Fruit fly (Drosophila melanogaster) ovary, adult (tissue): ENCODE results near the gene CG9192.

Experiments used
- CG17801 ChIP-seq: fragments of 200-800 bp; optimal IDR thresholded peaks from 2 replicates; lab custom pipeline; 2019; ENCODE audit warnings: missing biosample characterization, mild to moderate bottlenecking, missing genetic modification characterization, moderate library complexity; ENCODE audit not compliant: partially characterized antibody

The CG9192 gene

DNA sequence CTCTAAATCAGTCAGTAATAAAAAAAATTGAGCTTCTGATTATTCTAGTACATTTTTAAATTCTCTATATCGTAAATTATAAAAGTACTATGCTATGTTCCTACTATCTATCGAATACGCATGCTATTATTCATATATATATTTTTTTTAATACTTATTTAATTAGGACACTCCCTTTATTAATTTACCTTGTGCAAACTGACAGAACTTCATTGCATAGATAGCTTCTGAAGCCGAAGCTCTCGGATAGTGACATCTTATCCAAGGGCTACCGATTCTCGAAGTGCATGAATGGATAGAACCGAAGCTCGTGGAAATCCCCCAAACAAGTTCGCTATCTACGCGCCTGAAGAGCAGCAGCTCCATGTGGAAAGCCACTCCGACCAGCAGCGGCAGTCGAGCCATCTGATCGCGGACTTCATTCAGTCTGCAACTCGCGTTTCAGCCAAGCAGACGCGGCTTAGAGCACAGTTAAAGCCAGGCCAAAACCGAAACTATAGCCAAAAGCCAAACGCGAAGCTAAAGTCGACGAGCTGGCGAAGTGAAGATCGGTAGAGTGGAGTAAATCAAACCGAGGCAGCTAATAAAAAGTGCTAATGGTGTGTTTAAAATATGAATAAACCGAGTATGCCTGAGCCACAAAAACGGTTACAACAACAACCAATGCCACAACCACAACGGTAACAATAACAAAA lies 37.6 kb downstream of the CG9192 start, which contains the start of gene mwh:
Gene mwh (plus strand): TSS at position 430 of the 695 bp plus-strand sequence.
- no peak for TF ChIP-seq CG17801 (GFP tag; lab: Kevin White, UChicago)

DNA sequence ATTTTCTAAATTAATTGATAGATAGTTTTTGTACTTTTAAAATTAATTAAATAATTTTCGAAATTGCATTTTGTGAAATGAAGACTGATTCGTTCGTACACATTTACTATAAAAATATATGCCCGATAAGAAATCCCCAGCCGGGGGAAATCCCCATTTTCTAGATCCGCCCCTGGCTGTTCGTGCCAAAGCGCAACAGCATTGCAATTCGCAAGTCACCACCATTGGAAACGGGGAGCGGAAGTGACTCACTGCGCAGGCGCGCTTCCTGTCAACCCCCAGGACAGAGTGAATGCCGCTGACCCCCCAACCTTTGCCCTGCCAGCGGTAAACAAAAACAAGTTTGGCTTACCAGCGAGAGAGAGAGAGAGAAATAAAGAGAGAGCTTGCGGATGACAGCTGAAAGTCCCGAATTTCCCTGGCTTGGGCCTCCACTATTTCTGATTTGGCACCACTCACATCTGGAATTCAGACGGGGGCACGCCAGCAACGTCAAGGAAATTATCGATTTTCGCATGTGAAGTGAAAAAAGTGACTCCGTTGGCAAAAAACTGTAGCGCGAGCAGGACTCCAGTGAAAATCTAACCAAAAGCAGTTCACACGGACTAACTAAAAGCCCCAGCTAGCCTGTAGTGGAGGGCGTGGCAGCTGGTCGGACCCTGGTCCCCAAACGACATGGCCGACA lies 42.1 kb downstream of the CG9192 start, which contains the start of gene Aplip1:
Gene Aplip1 (plus strand): TSS at position 450 of the 685 bp plus-strand sequence.
- TF ChIP-seq CG17801 (GFP tag; lab: Kevin White, UChicago), result no peak

DNA sequence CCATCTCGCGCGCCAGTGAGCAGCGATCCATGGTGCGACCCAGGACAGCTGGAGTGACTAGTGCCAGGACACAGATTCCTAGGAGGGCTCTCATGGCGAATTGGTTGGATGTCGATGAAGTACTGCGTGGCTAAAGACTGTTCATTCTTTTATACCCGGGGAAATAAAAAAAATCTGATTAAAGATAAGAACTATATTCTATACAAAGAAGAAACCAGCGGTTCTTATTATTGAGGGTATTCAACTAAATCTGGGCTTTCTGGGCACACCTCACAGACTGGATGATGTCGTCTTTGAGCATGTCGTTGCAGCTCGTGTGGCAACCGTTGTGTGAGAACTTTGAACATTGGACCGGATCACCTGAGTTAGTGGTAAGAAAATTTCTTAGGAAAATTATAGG lies 42.9 kb downstream of the CG9192 start, which contains the start of gene LysX:
Gene LysX (minus strand): TSS at position 101 of the 400 bp plus-strand sequence.
- TF ChIP-seq CG17801 (GFP tag; lab: Kevin White, UChicago), result no peak

DNA sequence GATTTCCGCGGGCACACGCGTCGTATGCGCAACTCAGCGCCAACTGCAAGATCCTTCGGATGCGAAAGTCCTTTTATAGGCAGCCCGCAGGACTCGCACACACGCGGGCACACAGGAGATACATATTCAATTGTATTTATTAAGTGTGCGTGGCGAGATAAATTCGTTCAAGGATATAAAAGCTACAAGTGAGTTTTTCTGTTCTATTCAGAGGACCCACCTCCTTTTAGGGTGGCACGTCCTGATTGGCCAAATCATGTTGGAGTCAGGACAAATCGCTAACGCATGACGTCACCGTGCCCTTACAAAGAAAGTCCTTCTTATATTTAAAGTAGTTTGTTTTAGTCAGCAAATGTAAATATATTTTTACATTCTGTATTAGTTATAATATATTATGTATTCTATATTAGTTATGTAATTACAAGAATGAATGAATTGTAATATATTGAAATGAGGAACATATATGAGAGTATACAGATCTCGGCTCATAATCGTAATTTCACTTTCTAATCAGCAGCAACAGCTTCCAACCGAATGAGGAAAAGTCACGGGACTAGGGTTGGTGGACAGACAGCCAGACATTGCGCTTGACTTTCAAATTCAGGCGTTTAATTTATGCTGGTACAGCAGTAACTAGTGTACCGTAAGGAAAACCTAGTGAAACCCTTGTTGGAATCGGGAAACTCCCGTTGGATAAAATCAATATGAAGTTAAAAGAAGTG lies 44.8 kb downstream of the CG9192 start, which contains the start of gene Trhn:
Gene Trhn (minus strand): TSS at position 51 of the 722 bp plus-strand sequence.
- no peak for TF ChIP-seq CG17801 (GFP tag; lab: Kevin White, UChicago)

DNA sequence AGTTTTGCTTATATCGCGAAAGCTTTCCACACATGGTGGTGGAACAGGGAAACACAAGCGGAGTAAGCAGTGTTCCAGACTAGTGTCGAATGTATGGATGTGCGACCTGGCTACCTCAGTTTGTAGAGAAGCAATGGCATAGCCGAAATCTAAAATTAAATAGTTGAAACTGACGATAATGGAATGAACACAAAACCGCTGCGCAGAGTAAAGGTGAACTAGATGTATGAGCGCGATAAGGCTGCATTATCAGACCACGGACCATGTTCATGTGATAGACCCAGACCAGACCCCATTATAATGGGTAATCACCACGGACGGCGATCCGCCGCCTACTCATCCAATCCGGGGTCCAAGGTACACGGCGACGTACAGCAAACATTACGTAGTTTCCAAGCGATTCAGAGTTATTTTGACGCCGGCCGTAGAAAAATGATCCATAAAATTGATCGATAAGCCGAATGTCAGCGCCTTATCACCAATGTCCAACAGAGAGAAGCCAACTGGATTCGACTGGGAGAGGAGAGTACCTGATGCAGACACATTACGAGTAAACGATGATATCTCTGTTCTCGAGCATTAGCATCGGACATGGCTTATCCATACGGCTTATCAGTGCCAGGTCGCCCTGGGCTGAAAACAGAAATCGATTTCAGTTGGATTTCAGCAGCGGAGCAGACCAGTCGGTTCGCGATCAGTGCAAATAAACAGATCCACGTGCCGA lies 49.0 kb downstream of the CG9192 start, which contains the start of gene CG13912:
Gene CG13912 (plus strand): TSS at position 653 of the 724 bp plus-strand sequence.
- no peak for TF ChIP-seq CG17801 (GFP tag; lab: Kevin White, UChicago)
